Fruit fly (Drosophila melanogaster): Measurements from ENCODE around the gene Tpt.
A peak's percentile ranks its signal among the peaks of the same experiment; 100 is the strongest.

Gene Tpt

DNA sequence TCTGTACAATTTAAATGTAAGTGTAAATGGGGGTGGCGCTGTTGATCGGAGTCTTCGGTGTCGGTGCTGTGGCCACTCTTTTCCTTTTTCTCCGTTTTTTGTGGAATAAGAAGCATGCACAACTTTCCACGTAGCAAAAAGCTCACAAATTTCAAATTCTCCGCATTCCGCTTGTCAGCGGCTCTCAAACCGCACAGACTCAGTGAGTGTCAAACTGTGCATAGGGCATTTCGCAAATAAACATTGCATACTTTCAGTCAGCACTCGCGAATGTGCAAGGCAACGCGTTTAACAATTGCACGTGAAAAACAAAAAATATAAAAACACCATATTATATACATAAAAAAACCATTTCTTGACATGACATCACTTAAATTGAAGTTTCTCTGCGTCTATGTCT lies 10.1 kb downstream of the Tpt start:
- TF ChIP-seq CG10366 (GFP tag; IDR thresholded peaks at IDR 0.05) = no peak
- TF ChIP-seq croc (GFP tag; conservative IDR thresholded peaks at IDR 0.05) = no peak
- peak; percentile 53; the same call in 1 of the 2 replicates for TF ChIP-seq CG42726 (GFP tag; IDR thresholded peaks at IDR 0.05; ENCODE audit: partially characterized antibody)
- peak; percentile 63 for TF ChIP-seq knrl (GFP tag; IDR thresholded peaks at IDR 0.05; ENCODE audit: partially characterized antibody)
- TF ChIP-seq MBD-R2 (GFP tag; IDR thresholded peaks at IDR 0.05) = peak; percentile 40; the same call in 1 of the 2 replicates
- no peak for TF ChIP-seq caup (GFP tag; optimal IDR thresholded peaks at IDR 0.05; ENCODE audit: severe bottlenecking)
- no peak for TF ChIP-seq CG2116 (GFP tag; optimal IDR thresholded peaks at IDR 0.05)
- TF ChIP-seq CG8290 (GFP tag; optimal IDR thresholded peaks at IDR 0.05) = no peak
- no peak for TF ChIP-seq CG8290 (tag; optimal IDR thresholded peaks at IDR 0.05)
- TF ChIP-seq Rfx (GFP tag; IDR thresholded peaks at IDR 0.05) = peak; percentile 35; the same call in 1 of the 2 replicates
- TF ChIP-seq vvl (GFP tag; IDR thresholded peaks at IDR 0.05) = 0 out of 2 replicates have a peak, but pooled peaks have one; percentile 12
- TF ChIP-seq HLH4C (GFP tag; IDR thresholded peaks at IDR 0.05; ENCODE audit: partially characterized antibody) = peak; percentile 29; the same call in 1 of the 3 replicates
- no peak for TF ChIP-seq pnt (GFP tag; optimal IDR thresholded peaks at IDR 0.05)
- peak; percentile 56 for TF ChIP-seq amos (GFP tag; IDR thresholded peaks at IDR 0.05; ENCODE audit: partially characterized antibody)
- TF ChIP-seq cad (GFP tag; optimal IDR thresholded peaks at IDR 0.05) = peak; percentile 92
- peak; percentile 29 for TF ChIP-seq stwl (tag; optimal IDR thresholded peaks at IDR 0.05)
- peak; percentile 12 for TF ChIP-seq HmgZ (tag; optimal IDR thresholded peaks at IDR 0.05)
- peak; percentile 81 for TF ChIP-seq E2f2 (GFP tag; IDR thresholded peaks at IDR 0.05)
- peak; percentile 63 for TF ChIP-seq CG6791 (GFP tag; IDR thresholded peaks at IDR 0.05; ENCODE audit: partially characterized antibody)
- peak; percentile 24; the same call in 1 of the 2 replicates for TF ChIP-seq CG13287 (GFP tag; IDR thresholded peaks at IDR 0.05; ENCODE audit: partially characterized antibody)
- TF ChIP-seq Xbp1 (GFP tag; optimal IDR thresholded peaks at IDR 0.05) = peak; percentile 2
- TF ChIP-seq Bgb (GFP tag; IDR thresholded peaks at IDR 0.05; ENCODE audit: partially characterized antibody) = peak; percentile 61
- peak; percentile 89 for TF ChIP-seq CG2199 (GFP tag; IDR thresholded peaks at IDR 0.05)
- TF ChIP-seq ato (GFP tag; IDR thresholded peaks at IDR 0.05; ENCODE audit: partially characterized antibody) = 0 out of 2 replicates have a peak, but pooled peaks have one; percentile 25
- TF ChIP-seq bbx (GFP tag; IDR thresholded peaks at IDR 0.05; ENCODE audit: partially characterized antibody) = peak; percentile 46; the same call in 1 of the 2 replicates
- TF ChIP-seq vnd (GFP tag; IDR thresholded peaks at IDR 0.05; ENCODE audit: partially characterized antibody) = peak; percentile 22; the same call in 1 of the 3 replicates
- TF ChIP-seq CG1603 (tag; optimal IDR thresholded peaks at IDR 0.05) = peak; percentile 25
- 0 out of 2 replicates have a peak, but pooled peaks have one; percentile 15 for TF ChIP-seq Drgx (GFP tag; IDR thresholded peaks at IDR 0.05)
- peak; percentile 53 for TF ChIP-seq CG6854 (GFP tag; optimal IDR thresholded peaks at IDR 0.05)
- TF ChIP-seq CG32767 (GFP tag; IDR thresholded peaks at IDR 0.05) = no peak
- TF ChIP-seq rib (GFP tag; IDR thresholded peaks at IDR 0.05) = peak; percentile 41; the same call in 1 of the 2 replicates
- no peak for TF ChIP-seq prd (optimal IDR thresholded peaks at IDR 0.05)
- 0 out of 3 replicates have a peak, but pooled peaks have one; percentile 28 for TF ChIP-seq prd (GFP tag; IDR thresholded peaks at IDR 0.05)
- TF ChIP-seq ci (GFP tag; IDR thresholded peaks at IDR 0.05) = peak; percentile 66; the same call in 2 of the 3 replicates
- no peak for TF ChIP-seq CG2202 (tag; optimal IDR thresholded peaks at IDR 0.05)
- no peak for TF ChIP-seq Atf3 (GFP tag; optimal IDR thresholded peaks at IDR 0.05)
- no peak for TF ChIP-seq lov (optimal IDR thresholded peaks at IDR 0.05)
- TF ChIP-seq lov (GFP tag; IDR thresholded peaks at IDR 0.05) = 0 out of 3 replicates have a peak, but pooled peaks have one; percentile 42
- peak; percentile 72 for TF ChIP-seq Ets65A (GFP tag)
- TF ChIP-seq CG14860 (GFP tag; IDR thresholded peaks at IDR 0.05; ENCODE audit: partially characterized antibody) = peak; percentile 55; the same call in 2 of the 3 replicates
- no peak for TF ChIP-seq jumu (GFP tag; optimal IDR thresholded peaks at IDR 0.05)
- TF ChIP-seq tna (GFP tag; IDR thresholded peaks at IDR 0.05; ENCODE audit: partially characterized antibody) = peak; percentile 76
- peak; percentile 35 for TF ChIP-seq CTCF (GFP tag; optimal IDR thresholded peaks at IDR 0.05)
- no peak for TF ChIP-seq D (optimal IDR thresholded peaks at IDR 0.05)
- TF ChIP-seq D (GFP tag; optimal IDR thresholded peaks at IDR 0.05) = no peak
- peak; percentile 25 for TF ChIP-seq Scr (GFP tag; IDR thresholded peaks at IDR 0.05; ENCODE audit: partially characterized antibody)
- TF ChIP-seq nerfin-2 (GFP tag; IDR thresholded peaks at IDR 0.05; ENCODE audit: partially characterized antibody) = peak; percentile 47; the same call in 1 of the 2 replicates
- TF ChIP-seq CG6654 (GFP tag; optimal IDR thresholded peaks at IDR 0.05) = peak; percentile 100
- 0 out of 2 replicates have a peak, but pooled peaks have one; percentile 27 for TF ChIP-seq chm (GFP tag; IDR thresholded peaks at IDR 0.05)
- no peak for TF ChIP-seq Ada2b (GFP tag; IDR thresholded peaks at IDR 0.05)

All from whole organism, embryonic.